Worm (Caenorhabditis elegans): ENCODE data around the gene dop-2.

DNA sequence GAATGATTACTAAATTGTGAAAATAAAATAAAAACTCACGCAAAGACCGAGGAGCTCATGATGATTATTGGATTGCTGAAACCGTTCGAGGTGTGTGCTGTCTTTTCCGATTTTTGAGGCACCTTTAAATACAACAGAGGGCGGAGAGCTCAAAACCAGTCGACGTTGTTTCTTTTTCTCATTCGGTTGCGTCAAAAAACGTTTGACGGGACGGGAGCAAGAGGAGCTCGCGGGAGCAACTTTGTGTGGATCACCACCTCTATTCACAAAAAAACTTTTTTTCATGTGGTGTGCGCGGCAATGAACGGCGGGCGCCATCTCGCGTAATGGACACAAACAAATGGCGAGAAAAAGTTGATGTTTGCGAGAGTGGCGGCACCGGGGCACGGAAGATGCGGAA is 20.8 kb downstream of the dop-2 start, which contains the start of gene idpc-3:
- no peak for TF ChIP-seq ama-1 (optimal IDR thresholded peaks at IDR 0.05)
- TF ChIP-seq ama-1 (GFP tag; optimal IDR thresholded peaks at IDR 0.05): no peak
- TF ChIP-seq B0019.2 (GFP tag; conservative IDR thresholded peaks at IDR 0.05): no peak
- no peak for TF ChIP-seq pha-4 (tag; optimal IDR thresholded peaks at IDR 0.05)

All from whole organism, young adult.